Fruit fly (Drosophila melanogaster) whole organism, adult: Measurements from ENCODE around the gene fzy.

Source experiments
- CG11617 ChIP-seq: fragments of 200-800 bp; sonication (Bioruptor generic); optimal IDR thresholded peaks from 2 replicates; lab custom pipeline; 2017; ENCODE audit warnings: mild to moderate bottlenecking, missing biosample characterization, missing genetic modification reagents, missing genetic modification characterization
- CG14711 ChIP-seq: fragments of 200-800 bp; sonication (Bioruptor generic); optimal IDR thresholded peaks from 2 replicates; lab custom pipeline; 2018; ENCODE audit warnings: missing biosample characterization, mild to moderate bottlenecking, missing genetic modification characterization, moderate library complexity
- CG5204 ChIP-seq: fragments of 200-800 bp; sonication (Bioruptor generic); optimal IDR thresholded peaks from 2 replicates; lab custom pipeline; 2016; ENCODE audit warnings: missing biosample characterization, missing genetic modification characterization
- CG7101 ChIP-seq: fragments of 200-800 bp; sonication (Bioruptor generic); optimal IDR thresholded peaks from 2 replicates; lab custom pipeline; 2018; ENCODE audit warnings: missing biosample characterization, mild to moderate bottlenecking, missing genetic modification characterization, moderate library complexity
- Clk ChIP-seq: fragments of 200-800 bp; sonication (Bioruptor generic); optimal IDR thresholded peaks from 2 replicates; lab custom pipeline; 2017; ENCODE audit warnings: missing biosample characterization, missing genetic modification characterization
- Mnt ChIP-seq: fragments of 200-800 bp; sonication (Bioruptor generic); optimal IDR thresholded peaks from 2 replicates; lab custom pipeline; 2016; ENCODE audit warnings: missing biosample characterization, mild to moderate bottlenecking, missing genetic modification characterization
- bab1 ChIP-seq: fragments of 200-800 bp; sonication (Bioruptor generic); optimal IDR thresholded peaks from 3 replicates; lab custom pipeline; 2019; ENCODE audit warnings: missing biosample characterization, mild to moderate bottlenecking, missing genetic modification characterization, moderate library complexity
- cic ChIP-seq: fragments of 200-800 bp; sonication (Bioruptor generic); optimal IDR thresholded peaks from 2 replicates; lab custom pipeline; 2017; ENCODE audit warnings: missing biosample characterization, mild to moderate bottlenecking, missing genetic modification characterization, moderate library complexity
- cnc ChIP-seq, 2 experiments: fragments of >200 bp; optimal IDR thresholded peaks; 2 replicates each; lab custom pipeline; 2017
- ovo ChIP-seq: fragments of 200-800 bp; sonication (Bioruptor generic); optimal IDR thresholded peaks from 2 replicates; lab custom pipeline; 2016; ENCODE audit warnings: missing biosample characterization, missing genetic modification characterization
- tj ChIP-seq: fragments of 200-800 bp; sonication (Bioruptor generic); optimal IDR thresholded peaks from 3 replicates; lab custom pipeline; 2017; ENCODE audit warnings: missing biosample characterization, mild to moderate bottlenecking, missing genetic modification characterization, moderate library complexity

DNA sequence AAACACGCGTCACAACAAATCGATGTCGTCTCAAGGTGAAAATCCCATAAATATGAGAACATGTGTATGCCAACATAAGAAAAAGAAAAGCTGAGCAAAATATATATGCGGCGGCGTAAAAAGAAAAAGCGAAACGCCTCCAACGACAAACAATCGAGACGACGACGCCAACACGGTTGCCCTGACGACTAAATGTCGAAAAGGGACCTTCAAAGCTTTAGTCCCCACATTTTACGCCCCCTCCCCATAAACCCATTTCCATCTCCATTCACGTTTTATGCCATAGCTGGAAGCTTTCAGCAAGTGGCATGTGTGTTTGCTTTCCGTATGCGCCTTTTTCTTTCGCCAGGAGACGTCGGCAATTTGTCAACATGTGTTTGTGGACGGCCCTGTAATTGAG, 32.8 kb upstream of the fzy start:
- TF ChIP-seq tj (GFP tag; lab: Kevin White, UChicago) (no peak), cic (GFP tag; lab: Kevin White, UChicago) (no peak), Clk (GFP tag; lab: Kevin White, UChicago) (no peak), CG7101 (tag; lab: Kevin White, UChicago) (no peak), cnc (optimal IDR thresholded peaks at IDR 0.05; lab: Kevin White, UChicago) (no peak), CG11617 (GFP tag; lab: Kevin White, UChicago) (no peak), bab1 (no peak), CG5204 (GFP tag; lab: Kevin White, UChicago) (no peak), ovo (GFP tag; lab: Kevin White, UChicago) (no peak), CG14711 (no peak), Mnt (GFP tag; lab: Kevin White, UChicago) (no peak)
